Fruit fly (Drosophila melanogaster): ENCODE data around the gene CG1998.

DNA sequence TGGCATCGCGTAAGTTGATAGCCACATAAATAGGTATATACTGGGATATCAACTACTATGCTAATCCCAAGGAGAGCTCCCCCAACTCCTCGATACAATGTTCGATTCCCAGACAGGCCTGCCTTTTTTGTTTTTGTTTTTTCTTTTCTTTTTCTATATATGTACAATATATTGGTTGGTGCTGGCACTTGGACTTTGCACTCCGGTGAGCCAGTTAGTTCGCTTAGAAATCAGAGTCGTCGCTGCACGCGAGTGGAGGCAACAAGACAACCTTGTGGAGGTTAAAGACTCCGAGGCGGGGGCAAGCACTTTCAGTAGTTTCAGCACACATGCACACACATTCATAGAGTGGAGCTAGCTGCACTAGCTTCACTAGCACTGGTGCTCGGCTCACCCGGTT is 6.6 kb downstream of the CG1998 start:
- TF ChIP-seq CG8478 (optimal IDR thresholded peaks at IDR 0.05) (no peak), CTCF (optimal IDR thresholded peaks at IDR 0.05) (no peak)

Data from S2 (cell line).